Fruit fly (Drosophila melanogaster) whole organism, wandering third instar larva: ENCODE results near the gene Syn1.

Experiments used
- Dfd ChIP-seq: fragments of >200 bp; optimal IDR thresholded peaks from 2 replicates; lab custom pipeline; 2017; ENCODE audit warnings: missing biosample characterization, missing genetic modification characterization
- Myc ChIP-seq: fragments of >200 bp; optimal IDR thresholded peaks from 2 replicates; lab custom pipeline; 2017
- dmrt93B ChIP-seq: fragments of 200-800 bp; sonication (Bioruptor generic); optimal IDR thresholded peaks from 2 replicates; lab custom pipeline; 2018; ENCODE audit warnings: missing biosample characterization, mild to moderate bottlenecking, missing genetic modification characterization
- ey ChIP-seq: fragments of 200-800 bp; sonication (Bioruptor generic); optimal IDR thresholded peaks from 2 replicates; lab custom pipeline; 2016; ENCODE audit warnings: missing biosample characterization, missing genetic modification characterization
- jim ChIP-seq: fragments of 175-275, 200-325 bp; sonication (Bioruptor generic); optimal IDR thresholded peaks from 2 replicates; lab custom pipeline; 2016; ENCODE audit warnings: missing biosample characterization, mild to moderate bottlenecking, missing genetic modification characterization
- psq ChIP-seq: fragments of 200-800 bp; sonication (Bioruptor generic); optimal IDR thresholded peaks from 3 replicates; lab custom pipeline; 2017; ENCODE audit warnings: missing biosample characterization, mild to moderate bottlenecking, missing genetic modification characterization, moderate library complexity

DNA sequence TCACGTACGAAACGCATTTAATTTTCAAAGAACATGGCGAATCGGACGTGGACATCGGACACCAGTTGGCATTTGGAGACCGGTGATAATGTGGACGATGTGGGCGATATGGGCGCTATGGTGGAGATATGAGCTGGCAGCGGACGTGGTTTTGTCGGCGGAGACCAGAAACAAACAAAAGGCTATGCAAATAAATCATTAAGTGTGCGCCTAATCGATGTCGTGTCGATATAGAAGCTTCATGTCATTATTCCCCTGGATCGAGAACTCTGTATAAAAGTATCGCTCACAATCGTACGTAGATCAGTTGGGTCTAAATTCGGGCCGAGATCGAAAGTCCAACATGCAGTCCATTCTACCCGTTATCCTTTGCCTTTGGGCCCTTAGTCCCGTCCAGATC lies 29.1 kb downstream of the Syn1 start, which contains the start of gene CG14572:
- TF ChIP-seq psq (GFP tag; lab: Kevin White, UChicago) (no peak), Myc (lab: Kevin White, UChicago) (no peak), dmrt93B (GFP tag; lab: Kevin White, UChicago) (no peak), ey (GFP tag; lab: Kevin White, UChicago) (no peak), jim (GFP tag; lab: Kevin White, UChicago) (no peak), Dfd (GFP tag; lab: Kevin White, UChicago) (no peak)
